Fruit fly (Drosophila melanogaster) whole organism, embryonic: ENCODE measurements around the gene CG32425.
A peak's percentile ranks its signal among the peaks of the same experiment; 100 is the strongest.

Source experiments
- Asciz ChIP-seq: fragments of 200-800 bp; sonication (Bioruptor generic); optimal IDR thresholded peaks from 2 replicates; lab custom pipeline; 2017; ENCODE audit warnings: missing biosample characterization, mild to moderate bottlenecking, missing genetic modification characterization, missing genetic modification reagents
- CG10147 ChIP-seq: fragments of 200-800 bp; sonication (Bioruptor generic); optimal IDR thresholded peaks from 2 replicates; lab custom pipeline; 2019; ENCODE audit warnings: missing biosample characterization, mild to moderate bottlenecking, missing genetic modification characterization, moderate library complexity
- CG10209 ChIP-seq: fragments of 200-800 bp; sonication (Bioruptor generic); optimal IDR thresholded peaks from 3 replicates; lab custom pipeline; 2017; ENCODE audit warnings: missing biosample characterization, mild to moderate bottlenecking, missing genetic modification characterization, missing genetic modification reagents
- CG10366 ChIP-seq: fragments of 200-800 bp; sonication (Bioruptor generic); IDR thresholded peaks from 2 replicates; pipeline ENCODE4 v1.3.6; 2022; ENCODE audit warnings: missing biosample characterization, missing genetic modification characterization
- CG10543 ChIP-seq: fragments of 200-800 bp; sonication (Bioruptor generic); optimal IDR thresholded peaks from 3 replicates; lab custom pipeline; 2017; ENCODE audit warnings: missing biosample characterization, mild to moderate bottlenecking, missing genetic modification characterization, moderate library complexity
- CG10959 ChIP-seq: fragments of 200-800 bp; sonication (Bioruptor generic); IDR thresholded peaks from 2 replicates; pipeline ENCODE4 v1.3.6; 2022; ENCODE audit warnings: missing biosample characterization, missing genetic modification characterization
- CG12219 ChIP-seq: fragments of 200-800 bp; sonication (Bioruptor generic); optimal IDR thresholded peaks from 3 replicates; lab custom pipeline; 2018; ENCODE audit warnings: missing biosample characterization, mild to moderate bottlenecking, missing genetic modification characterization
- CG12236 ChIP-seq: fragments of 200-800 bp; sonication (Bioruptor generic); optimal IDR thresholded peaks from 2 replicates; lab custom pipeline; 2016; ENCODE audit warnings: missing biosample characterization, missing genetic modification characterization
- CG12942 ChIP-seq: fragments of 200-800 bp; sonication (Bioruptor generic); optimal IDR thresholded peaks from 3 replicates; lab custom pipeline; 2016; ENCODE audit warnings: missing biosample characterization, missing genetic modification characterization
- CG13424 ChIP-seq: fragments of 200-800 bp; sonication (Bioruptor generic); optimal IDR thresholded peaks from 2 replicates; lab custom pipeline; 2019; ENCODE audit warnings: missing biosample characterization, mild to moderate bottlenecking, missing genetic modification characterization, moderate library complexity
- CG13894 ChIP-seq: fragments of 200-800 bp; sonication (Bioruptor generic); optimal IDR thresholded peaks from 3 replicates; lab custom pipeline; 2018; ENCODE audit warnings: missing biosample characterization, mild to moderate bottlenecking, missing genetic modification characterization, moderate library complexity
- CG14014 ChIP-seq: fragments of 200-800 bp; sonication (Bioruptor generic); IDR thresholded peaks from 2 replicates; pipeline ENCODE4 v1.3.6; 2022; ENCODE audit warnings: missing biosample characterization, missing genetic modification characterization
- CG15011 ChIP-seq: fragments of 200-800 bp; sonication (Bioruptor generic); optimal IDR thresholded peaks from 3 replicates; lab custom pipeline; 2018; ENCODE audit warnings: missing biosample characterization, mild to moderate bottlenecking, missing genetic modification characterization
- CG15514 ChIP-seq: fragments of 200-800 bp; sonication (Bioruptor generic); optimal IDR thresholded peaks from 3 replicates; lab custom pipeline; 2017; ENCODE audit warnings: missing biosample characterization, missing genetic modification characterization, mild to moderate bottlenecking, moderate library complexity, missing genetic modification reagents
- CG18619 ChIP-seq: fragments of 200-800 bp; sonication (Bioruptor generic); optimal IDR thresholded peaks from 3 replicates; lab custom pipeline; 2017; ENCODE audit warnings: missing biosample characterization, mild to moderate bottlenecking, missing genetic modification characterization
- CG2120 ChIP-seq: fragments of 200-800 bp; sonication (Bioruptor generic); optimal IDR thresholded peaks from 3 replicates; lab custom pipeline; 2016; ENCODE audit warnings: missing biosample characterization, missing genetic modification characterization
- CG2199 ChIP-seq: fragments of 200-800 bp; sonication (Bioruptor generic); IDR thresholded peaks from 3 replicates; pipeline ENCODE4 v1.3.6; 2022; ENCODE audit warnings: missing biosample characterization, missing genetic modification characterization
- CG34422 ChIP-seq: fragments of 200-800 bp; sonication (Bioruptor generic); IDR thresholded peaks from 3 replicates; pipeline ENCODE4 v1.3.6; 2022; ENCODE audit warnings: missing biosample characterization, missing genetic modification characterization
- CG4730 ChIP-seq: fragments of 200-800 bp; sonication (Bioruptor generic); IDR thresholded peaks from 2 replicates; pipeline ENCODE4 v1.3.6; 2022; ENCODE audit warnings: missing biosample characterization, missing genetic modification characterization
- CG7372 ChIP-seq: fragments of 200-800 bp; sonication (Bioruptor generic); IDR thresholded peaks from 2 replicates; pipeline ENCODE4 v1.3.6; 2022; ENCODE audit warnings: missing biosample characterization, missing genetic modification characterization
- CG7556 ChIP-seq: fragments of 200-800 bp; sonication (Bioruptor generic); optimal IDR thresholded peaks from 2 replicates; lab custom pipeline; 2017; ENCODE audit warnings: missing biosample characterization, mild to moderate bottlenecking, missing genetic modification characterization
- CG7786 ChIP-seq: fragments of 200-800 bp; sonication (Bioruptor generic); optimal IDR thresholded peaks from 2 replicates; lab custom pipeline; 2016; ENCODE audit warnings: missing biosample characterization, missing genetic modification characterization
- CG7963 ChIP-seq: fragments of 200-800 bp; sonication (Bioruptor generic); IDR thresholded peaks from 3 replicates; pipeline ENCODE4 v1.3.6; 2022; ENCODE audit warnings: missing biosample characterization, missing genetic modification characterization; ENCODE audit not compliant: partially characterized antibody
- CG7987 ChIP-seq: fragments of 200-800 bp; sonication (Bioruptor generic); optimal IDR thresholded peaks from 2 replicates; lab custom pipeline; 2018; ENCODE audit warnings: missing biosample characterization, mild to moderate bottlenecking, missing genetic modification characterization, moderate library complexity
- CG9876 ChIP-seq: fragments of 200-800 bp; sonication (Bioruptor generic); optimal IDR thresholded peaks from 2 replicates; lab custom pipeline; 2016; ENCODE audit warnings: missing biosample characterization, missing genetic modification characterization
- Dbx ChIP-seq: fragments of 200-800 bp; sonication (Bioruptor generic); IDR thresholded peaks from 3 replicates; pipeline ENCODE4 v1.3.6; 2022; ENCODE audit warnings: missing biosample characterization, missing genetic modification characterization
- Dp ChIP-seq: fragments of 200-800 bp; sonication (Bioruptor generic); optimal IDR thresholded peaks from 2 replicates; lab custom pipeline; 2018; ENCODE audit warnings: missing biosample characterization, mild to moderate bottlenecking, missing genetic modification characterization, moderate library complexity
- Eip74EF ChIP-seq, 2 experiments: fragments of 200-800 bp in 1 of 2; fragments of >200 bp in 1 of 2; sonication (Bioruptor generic) in 1 of 2; optimal IDR thresholded peaks; 2 replicates each; lab custom pipeline; 2017 to 2019; ENCODE audit warnings: missing biosample characterization in 2 of 2, missing genetic modification characterization in 2 of 2, mild to moderate bottlenecking in 1 of 2, moderate library complexity in 1 of 2
- Fer3 ChIP-seq: fragments of 200-800 bp; sonication (Bioruptor generic); optimal IDR thresholded peaks from 2 replicates; lab custom pipeline; 2018; ENCODE audit warnings: missing biosample characterization, mild to moderate bottlenecking, missing genetic modification characterization, moderate library complexity
- HHEX ChIP-seq: fragments of 200-800 bp; sonication (Bioruptor generic); optimal IDR thresholded peaks from 3 replicates; lab custom pipeline; 2017; ENCODE audit warnings: missing biosample characterization, mild to moderate bottlenecking, missing genetic modification characterization, missing genetic modification reagents
- Hand ChIP-seq: fragments of 200-800 bp; sonication (Bioruptor generic); optimal IDR thresholded peaks from 2 replicates; lab custom pipeline; 2017; ENCODE audit warnings: mild to moderate bottlenecking, missing biosample characterization, missing genetic modification reagents, missing genetic modification characterization
- Hey ChIP-seq: fragments of 200-800 bp; sonication (Bioruptor generic); optimal IDR thresholded peaks from 3 replicates; lab custom pipeline; 2018; ENCODE audit warnings: missing biosample characterization, mild to moderate bottlenecking, missing genetic modification characterization
- Ptx1 ChIP-seq: fragments of 200-800 bp; sonication (Bioruptor generic); IDR thresholded peaks from 2 replicates; pipeline ENCODE4 v1.3.6; 2022; ENCODE audit warnings: missing biosample characterization, missing genetic modification characterization
- TFAM ChIP-seq: fragments of 200-800 bp; sonication (Bioruptor generic); optimal IDR thresholded peaks from 2 replicates; lab custom pipeline; 2017; ENCODE audit warnings: missing biosample characterization, missing genetic modification characterization, inconsistent platforms
- Vsx1 ChIP-seq: fragments of 200-800 bp; sonication (Bioruptor generic); optimal IDR thresholded peaks from 2 replicates; lab custom pipeline; 2017; ENCODE audit warnings: missing biosample characterization, mild to moderate bottlenecking, missing genetic modification characterization, missing genetic modification reagents
- abd-A ChIP-seq: fragments of 200-800 bp; sonication (Bioruptor generic); optimal IDR thresholded peaks from 3 replicates; lab custom pipeline; 2019; ENCODE audit warnings: missing biosample characterization, mild to moderate bottlenecking, missing genetic modification characterization, moderate library complexity
- bbx ChIP-seq: fragments of 200-800 bp; sonication (Bioruptor generic); IDR thresholded peaks from 2 replicates; pipeline ENCODE4 v1.3.6; 2022; ENCODE audit warnings: missing biosample characterization, missing genetic modification characterization; ENCODE audit not compliant: partially characterized antibody
- cwo ChIP-seq: fragments of 200-800 bp; sonication (Bioruptor generic); optimal IDR thresholded peaks from 3 replicates; lab custom pipeline; 2017; ENCODE audit warnings: missing biosample characterization, missing genetic modification characterization, mild to moderate bottlenecking, moderate library complexity, missing genetic modification reagents
- emc ChIP-seq: fragments of 200-800 bp; sonication (Bioruptor generic); optimal IDR thresholded peaks from 2 replicates; lab custom pipeline; 2016; ENCODE audit warnings: missing biosample characterization, missing genetic modification characterization
- esg ChIP-seq: fragments of 200-800 bp; sonication (Bioruptor generic); conservative IDR thresholded peaks from 2 replicates; pipeline ENCODE4 v1.3.6; 2022; ENCODE audit warnings: missing biosample characterization, missing genetic modification characterization
- gsb ChIP-seq: fragments of 200-800 bp; sonication (Bioruptor generic); IDR thresholded peaks from 2 replicates; pipeline ENCODE4 v1.3.6; 2022; ENCODE audit warnings: missing biosample characterization, missing genetic modification characterization
- lab ChIP-seq: fragments of 200-800 bp; sonication (Bioruptor generic); optimal IDR thresholded peaks from 3 replicates; lab custom pipeline; 2017; ENCODE audit warnings: missing biosample characterization, missing genetic modification characterization, mild to moderate bottlenecking, moderate library complexity, missing genetic modification reagents
- lilli ChIP-seq: fragments of 200-800 bp; sonication (Bioruptor generic); optimal IDR thresholded peaks from 3 replicates; lab custom pipeline; 2016; ENCODE audit warnings: missing biosample characterization, missing genetic modification characterization
- nerfin-2 ChIP-seq: fragments of 200-800 bp; sonication (Bioruptor generic); IDR thresholded peaks from 2 replicates; pipeline ENCODE4 v1.3.6; 2022; ENCODE audit warnings: missing biosample characterization, missing genetic modification characterization; ENCODE audit not compliant: partially characterized antibody
- pita ChIP-seq: fragments of 200-800 bp; sonication (Bioruptor generic); optimal IDR thresholded peaks from 2 replicates; lab custom pipeline; 2017; ENCODE audit warnings: missing biosample characterization, mild to moderate bottlenecking, missing genetic modification characterization
- run ChIP-seq: fragments of 200-800 bp; sonication (Bioruptor generic); optimal IDR thresholded peaks from 3 replicates; lab custom pipeline; 2018; ENCODE audit warnings: missing biosample characterization, mild to moderate bottlenecking, missing genetic modification characterization
- scrt ChIP-seq: fragments of 200-800 bp; sonication (Bioruptor generic); optimal IDR thresholded peaks from 2 replicates; lab custom pipeline; 2018; ENCODE audit warnings: missing biosample characterization, mild to moderate bottlenecking, missing genetic modification characterization, moderate library complexity

CG32425 gene

DNA sequence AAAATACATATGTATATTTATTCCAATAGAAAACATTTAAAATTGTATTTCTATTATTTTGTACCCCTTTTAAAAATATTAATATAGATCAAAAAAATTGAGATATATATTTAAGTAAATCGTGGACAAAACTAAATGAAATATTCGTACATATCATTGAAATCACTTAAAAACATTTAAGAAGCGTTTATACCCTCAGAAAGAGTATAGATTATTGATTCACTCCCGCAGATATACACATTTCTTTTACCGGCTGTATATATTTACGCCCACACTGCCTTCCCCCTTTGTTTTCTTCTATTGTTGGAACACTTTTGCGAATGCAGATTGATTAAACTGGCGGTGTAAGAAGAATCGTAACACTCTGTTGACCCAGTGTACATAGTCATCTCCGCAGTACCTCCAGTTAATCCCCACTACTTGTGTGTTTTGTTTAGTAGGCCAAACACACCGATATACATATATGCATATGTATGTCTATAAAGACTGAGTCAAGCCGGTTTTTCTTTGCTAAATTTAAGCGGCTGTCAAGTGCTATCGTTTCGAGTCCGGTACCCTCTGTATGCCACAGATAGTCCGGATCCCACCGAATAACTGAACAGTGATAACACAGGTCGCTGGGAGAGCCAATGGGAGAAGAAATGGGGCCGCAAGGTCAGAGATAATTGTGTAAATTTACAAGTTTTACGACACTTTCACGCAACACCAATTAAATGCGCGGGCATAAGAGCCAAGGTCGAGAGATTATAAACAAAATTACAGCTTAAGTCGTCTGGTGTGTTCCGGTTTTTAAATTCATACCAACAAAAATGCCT is 25.4 kb upstream of the CG32425 start (continued):
- TF ChIP-seq CG2199 (GFP tag; lab: Robert Waterston, UW) (0 out of 3 replicates have a peak, but pooled peaks have one; percentile 35), Asciz (peak; percentile 79), lilli (GFP tag; lab: Kevin White, UChicago) (peak; percentile 22), CG7987 (GFP tag; lab: Kevin White, UChicago) (peak; percentile 56), gsb (GFP tag; lab: Robert Waterston, UW) (no peak), CG15011 (peak; percentile 73), cwo (no peak), abd-A (tag; lab: Kevin White, UChicago) (no peak), CG10959 (peak; percentile 6; the same call in 1 of the 2 replicates), Hey (peak; percentile 61), emc (GFP tag; lab: Kevin White, UChicago) (no peak), CG7556 (GFP tag; lab: Kevin White, UChicago) (peak; percentile 44), CG34422 (GFP tag; lab: Robert Waterston, UW) (peak; percentile 40; the same call in 1 of the 3 replicates), bbx (no peak), CG13424 (tag; lab: Kevin White, UChicago) (peak; percentile 58), CG18619 (GFP tag; lab: Kevin White, UChicago) (peak; percentile 53), Ptx1 (GFP tag; lab: Robert Waterston, UW) (peak; percentile 35; the same call in 1 of the 2 replicates), lab (peak; percentile 43), nerfin-2 (GFP tag; lab: Robert Waterston, UW) (no peak), Fer3 (tag; lab: Kevin White, UChicago) (peak; percentile 16), Dbx (peak; percentile 44; the same call in 1 of the 3 replicates), scrt (GFP tag; lab: Kevin White, UChicago) (peak; percentile 1), CG13894 (tag; lab: Kevin White, UChicago) (peak; percentile 12), CG9876 (GFP tag; lab: Kevin White, UChicago) (peak; percentile 11), CG4730 (no peak), CG10366 (GFP tag; lab: Robert Waterston, UW) (no peak), Eip74EF (GFP tag; optimal IDR thresholded peaks at IDR 0.05; lab: Kevin White, UChicago) (peak in 1 of 2 experiments; percentile 13), CG14014 (GFP tag; lab: Robert Waterston, UW) (peak; percentile 20; the same call in 1 of the 2 replicates), CG10543 (GFP tag; lab: Kevin White, UChicago) (peak; percentile 43), Hand (GFP tag; lab: Kevin White, UChicago) (no peak), Dp (no peak), CG15514 (GFP tag; lab: Kevin White, UChicago) (no peak), pita (GFP tag; lab: Kevin White, UChicago) (no peak), run (tag; lab: Kevin White, UChicago) (no peak), CG10209 (GFP tag; lab: Kevin White, UChicago) (peak; percentile 76), Vsx1 (peak; percentile 38), CG2120 (GFP tag; lab: Kevin White, UChicago) (peak; percentile 31), esg (GFP tag; lab: Robert Waterston, UW) (no peak), CG12236 (GFP tag; lab: Kevin White, UChicago) (peak; percentile 72), CG12219 (GFP tag; lab: Kevin White, UChicago) (peak; percentile 30), HHEX (peak; percentile 75), CG7786 (GFP tag; lab: Kevin White, UChicago) (peak; percentile 32), CG12942 (GFP tag; lab: Kevin White, UChicago) (peak; percentile 44), CG10147 (no peak), CG7963 (no peak), TFAM (GFP tag; lab: Kevin White, UChicago) (peak; percentile 54), CG7372 (GFP tag; lab: Robert Waterston, UW) (no peak)
